Worm (Caenorhabditis elegans): ENCODE measurements around the gene nlp-22.

ce11 chrX:2344666-2345065, 2.8 kb upstream of the nlp-22 start, which contains the start of gene nlp-2:
- no peak for TF ChIP-seq nhr-77 (tag; optimal IDR thresholded peaks at IDR 0.05)
- no peak for TF ChIP-seq fkh-10 (GFP tag; optimal IDR thresholded peaks at IDR 0.05)
